Fruit fly (Drosophila melanogaster) whole organism, embryonic: ENCODE results near the gene Lrpprc2.
A peak's percentile ranks its signal among the peaks of the same experiment; 100 is the strongest.

Experiments
- Abd-B ChIP-seq: fragments of 200-800 bp; sonication (Bioruptor generic); optimal IDR thresholded peaks from 2 replicates; lab custom pipeline; 2018; ENCODE audit warnings: missing biosample characterization, mild to moderate bottlenecking, missing genetic modification characterization, moderate library complexity
- Antp ChIP-seq: fragments of 200-800 bp; sonication (Bioruptor generic); optimal IDR thresholded peaks from 3 replicates; lab custom pipeline; 2016; ENCODE audit warnings: missing biosample characterization, missing genetic modification characterization
- Asciz ChIP-seq: fragments of 200-800 bp; sonication (Bioruptor generic); optimal IDR thresholded peaks from 2 replicates; lab custom pipeline; 2017; ENCODE audit warnings: missing biosample characterization, mild to moderate bottlenecking, missing genetic modification characterization, missing genetic modification reagents
- Bteb2 ChIP-seq: fragments of 200-800 bp; sonication (Bioruptor generic); optimal IDR thresholded peaks from 2 replicates; lab custom pipeline; 2016; ENCODE audit warnings: missing biosample characterization, missing genetic modification characterization
- CG10543 ChIP-seq: fragments of 200-800 bp; sonication (Bioruptor generic); optimal IDR thresholded peaks from 3 replicates; lab custom pipeline; 2017; ENCODE audit warnings: missing biosample characterization, mild to moderate bottlenecking, missing genetic modification characterization, moderate library complexity
- CG11456 ChIP-seq: fragments of 200-800 bp; sonication (Bioruptor generic); IDR thresholded peaks from 3 replicates; pipeline ENCODE4 v1.3.6; 2022; ENCODE audit warnings: missing biosample characterization, missing genetic modification characterization
- CG12236 ChIP-seq: fragments of 200-800 bp; sonication (Bioruptor generic); optimal IDR thresholded peaks from 2 replicates; lab custom pipeline; 2016; ENCODE audit warnings: missing biosample characterization, missing genetic modification characterization
- CG1233 ChIP-seq: fragments of 200-800 bp; sonication (Bioruptor generic); optimal IDR thresholded peaks from 4 replicates; lab custom pipeline; 2018; ENCODE audit warnings: missing biosample characterization, mild to moderate bottlenecking, missing genetic modification characterization
- CG17361 ChIP-seq: fragments of 200-800 bp; sonication (Bioruptor generic); IDR thresholded peaks from 3 replicates; pipeline ENCODE4 v1.3.6; 2022; ENCODE audit warnings: missing biosample characterization, missing genetic modification characterization
- CG1792 ChIP-seq: fragments of 200-800 bp; sonication (Bioruptor generic); optimal IDR thresholded peaks from 2 replicates; lab custom pipeline; 2016; ENCODE audit warnings: missing biosample characterization, missing genetic modification characterization
- CG18476 ChIP-seq: fragments of 200-800 bp; sonication (Bioruptor generic); optimal IDR thresholded peaks from 2 replicates; lab custom pipeline; 2016; ENCODE audit warnings: missing biosample characterization, mild to moderate bottlenecking, missing genetic modification characterization
- CG18619 ChIP-seq: fragments of 200-800 bp; sonication (Bioruptor generic); optimal IDR thresholded peaks from 3 replicates; lab custom pipeline; 2017; ENCODE audit warnings: missing biosample characterization, mild to moderate bottlenecking, missing genetic modification characterization
- CG32532 ChIP-seq: fragments of 200-800 bp; sonication (Bioruptor generic); IDR thresholded peaks from 2 replicates; pipeline ENCODE4 v1.3.6; 2022; ENCODE audit warnings: missing biosample characterization, missing genetic modification characterization
- CG34422 ChIP-seq: fragments of 200-800 bp; sonication (Bioruptor generic); IDR thresholded peaks from 3 replicates; pipeline ENCODE4 v1.3.6; 2022; ENCODE audit warnings: missing biosample characterization, missing genetic modification characterization
- CG3838 ChIP-seq: fragments of 200-800 bp; sonication (Bioruptor generic); optimal IDR thresholded peaks from 3 replicates; lab custom pipeline; 2016; ENCODE audit warnings: missing biosample characterization, missing genetic modification characterization
- CG3995 ChIP-seq: fragments of 200-800 bp; sonication (Bioruptor generic); optimal IDR thresholded peaks from 3 replicates; lab custom pipeline; 2016; ENCODE audit warnings: missing biosample characterization, missing genetic modification characterization
- CG4617 ChIP-seq: fragments of 200-800 bp; sonication (Bioruptor generic); optimal IDR thresholded peaks from 3 replicates; lab custom pipeline; 2016; ENCODE audit warnings: missing biosample characterization, missing genetic modification characterization, borderline replicate concordance
- CG6175 ChIP-seq: fragments of 200-800 bp; sonication (Bioruptor generic); IDR thresholded peaks from 3 replicates; pipeline ENCODE4 v1.3.6; 2022; ENCODE audit warnings: missing biosample characterization, missing genetic modification characterization
- CG6254 ChIP-seq: fragments of 200-800 bp; sonication (Bioruptor generic); optimal IDR thresholded peaks from 3 replicates; lab custom pipeline; 2017; ENCODE audit warnings: mild to moderate bottlenecking, missing biosample characterization, missing genetic modification reagents, missing genetic modification characterization
- CG6272 ChIP-seq: fragments of 200-800 bp; sonication (Bioruptor generic); IDR thresholded peaks from 2 replicates; pipeline ENCODE4 v1.3.6; 2022; ENCODE audit warnings: missing biosample characterization, missing genetic modification characterization
- CG6791 ChIP-seq: fragments of 200-800 bp; sonication (Bioruptor generic); IDR thresholded peaks from 3 replicates; pipeline ENCODE4 v1.3.6; 2022; ENCODE audit warnings: missing biosample characterization, missing genetic modification characterization; ENCODE audit not compliant: partially characterized antibody
- CG8359 ChIP-seq: fragments of 200-800 bp; sonication (Bioruptor generic); optimal IDR thresholded peaks from 2 replicates; lab custom pipeline; 2017; ENCODE audit warnings: missing biosample characterization, mild to moderate bottlenecking, missing genetic modification characterization, borderline replicate concordance
- CG9932 ChIP-seq: fragments of 200-800 bp; sonication (Bioruptor generic); IDR thresholded peaks from 2 replicates; pipeline ENCODE4 v1.3.6; 2022; ENCODE audit warnings: missing biosample characterization, missing genetic modification characterization
- Dip3 ChIP-seq: fragments of 200-800 bp; sonication (Bioruptor generic); optimal IDR thresholded peaks from 3 replicates; lab custom pipeline; 2016; ENCODE audit warnings: missing biosample characterization, missing genetic modification characterization
- Dref ChIP-seq: fragments of 200-800 bp; sonication (Bioruptor generic); IDR thresholded peaks from 2 replicates; pipeline ENCODE4 v1.3.6; 2022; ENCODE audit warnings: missing biosample characterization, missing genetic modification characterization
- HHEX ChIP-seq: fragments of 200-800 bp; sonication (Bioruptor generic); optimal IDR thresholded peaks from 3 replicates; lab custom pipeline; 2017; ENCODE audit warnings: missing biosample characterization, mild to moderate bottlenecking, missing genetic modification characterization, missing genetic modification reagents
- HLHmδ ChIP-seq: fragments of 200-800 bp; sonication (Bioruptor generic); optimal IDR thresholded peaks from 2 replicates; lab custom pipeline; 2018; ENCODE audit warnings: missing biosample characterization, mild to moderate bottlenecking, missing genetic modification characterization, moderate library complexity
- Hmx ChIP-seq: fragments of 200-800 bp; sonication (Bioruptor generic); optimal IDR thresholded peaks from 2 replicates; lab custom pipeline; 2016; ENCODE audit warnings: missing biosample characterization, missing genetic modification characterization
- Hr78 ChIP-seq, 2 experiments: fragments of 200-800 bp in 1 of 2; fragments of >200 bp in 1 of 2; sonication (Bioruptor generic) in 1 of 2; optimal IDR thresholded peaks; 2 replicates each; lab custom pipeline; 2017 to 2019; ENCODE audit warnings: missing biosample characterization in 2 of 2, missing genetic modification characterization in 2 of 2, mild to moderate bottlenecking in 1 of 2, moderate library complexity in 1 of 2
- Kr ChIP-seq: fragments of 200-800 bp; sonication (Bioruptor generic); optimal IDR thresholded peaks from 2 replicates; lab custom pipeline; 2017; ENCODE audit warnings: missing biosample characterization, mild to moderate bottlenecking, missing genetic modification characterization
- Ptx1 ChIP-seq: fragments of 200-800 bp; sonication (Bioruptor generic); IDR thresholded peaks from 2 replicates; pipeline ENCODE4 v1.3.6; 2022; ENCODE audit warnings: missing biosample characterization, missing genetic modification characterization
- Spps ChIP-seq: fragments of 200-800 bp; sonication (Bioruptor generic); optimal IDR thresholded peaks from 2 replicates; lab custom pipeline; 2018; ENCODE audit warnings: missing biosample characterization, mild to moderate bottlenecking, missing genetic modification characterization
- Sry-δ ChIP-seq: fragments of 200-800 bp; sonication (Bioruptor generic); optimal IDR thresholded peaks from 2 replicates; lab custom pipeline; 2016; ENCODE audit warnings: missing biosample characterization, missing genetic modification characterization
- TFAM ChIP-seq: fragments of 200-800 bp; sonication (Bioruptor generic); optimal IDR thresholded peaks from 2 replicates; lab custom pipeline; 2017; ENCODE audit warnings: missing biosample characterization, missing genetic modification characterization, inconsistent platforms
- Tbp ChIP-seq: fragments of >200 bp; optimal IDR thresholded peaks from 2 replicates; lab custom pipeline; 2018; ENCODE audit warnings: missing biosample characterization, missing genetic modification characterization
- YL-1 ChIP-seq: fragments of 200-800 bp; sonication (Bioruptor generic); optimal IDR thresholded peaks from 3 replicates; lab custom pipeline; 2017; ENCODE audit warnings: missing biosample characterization, mild to moderate bottlenecking, missing genetic modification characterization
- bbx ChIP-seq: fragments of 200-800 bp; sonication (Bioruptor generic); IDR thresholded peaks from 2 replicates; pipeline ENCODE4 v1.3.6; 2022; ENCODE audit warnings: missing biosample characterization, missing genetic modification characterization; ENCODE audit not compliant: partially characterized antibody
- cato ChIP-seq: fragments of 200-800 bp; sonication (Bioruptor generic); optimal IDR thresholded peaks from 2 replicates; lab custom pipeline; 2016; ENCODE audit warnings: missing biosample characterization, missing genetic modification characterization, borderline replicate concordance
- dimm ChIP-seq: fragments of 200-800 bp; sonication (Bioruptor generic); IDR thresholded peaks from 2 replicates; pipeline ENCODE4 v1.3.6; 2022; ENCODE audit warnings: missing biosample characterization, missing genetic modification characterization
- h ChIP-seq: fragments of >200 bp; optimal IDR thresholded peaks from 2 replicates; lab custom pipeline; 2017
- mirr ChIP-seq: fragments of 200-800 bp; sonication (Bioruptor generic); optimal IDR thresholded peaks from 3 replicates; lab custom pipeline; 2018; ENCODE audit warnings: missing biosample characterization, mild to moderate bottlenecking, missing genetic modification characterization
- org-1 ChIP-seq: fragments of 200-800 bp; sonication (Bioruptor generic); optimal IDR thresholded peaks from 2 replicates; lab custom pipeline; 2017; ENCODE audit warnings: missing biosample characterization, missing genetic modification characterization
- pfk ChIP-seq: fragments of 200-800 bp; sonication (Bioruptor generic); optimal IDR thresholded peaks from 2 replicates; lab custom pipeline; 2018; ENCODE audit warnings: missing biosample characterization, mild to moderate bottlenecking, missing genetic modification characterization, moderate library complexity
- rib ChIP-seq: fragments of 200-800 bp; sonication (Bioruptor generic); IDR thresholded peaks from 2 replicates; pipeline ENCODE4 v1.3.6; 2022; ENCODE audit warnings: missing biosample characterization, missing genetic modification characterization
- stc ChIP-seq: fragments of 200-800 bp; sonication (Bioruptor generic); IDR thresholded peaks from 2 replicates; pipeline ENCODE4 v1.3.6; 2022; ENCODE audit warnings: missing biosample characterization, missing genetic modification characterization
- tna ChIP-seq: fragments of 200-800 bp; sonication (Bioruptor generic); IDR thresholded peaks from 2 replicates; pipeline ENCODE4 v1.3.6; 2022; ENCODE audit warnings: missing biosample characterization, missing genetic modification characterization; ENCODE audit not compliant: partially characterized antibody
- vfl ChIP-seq: fragments of 200-800 bp; sonication (Bioruptor generic); optimal IDR thresholded peaks from 2 replicates; lab custom pipeline; 2016; ENCODE audit warnings: missing biosample characterization, missing genetic modification characterization
- wek ChIP-seq: fragments of 200-800 bp; sonication (Bioruptor generic); optimal IDR thresholded peaks from 3 replicates; lab custom pipeline; 2018; ENCODE audit warnings: missing biosample characterization, mild to moderate bottlenecking, missing genetic modification characterization, moderate library complexity
- z ChIP-seq: fragments of 200-800 bp; sonication (Bioruptor generic); IDR thresholded peaks from 3 replicates; pipeline ENCODE4 v1.3.6; 2022; ENCODE audit warnings: missing biosample characterization, missing genetic modification characterization

Lrpprc2 gene

dm6 chrX:1482840-1483518, 22.6 kb upstream of the Lrpprc2 start, which contains the start of the genes sta and inc (continued):
- TF ChIP-seq wek (GFP tag; lab: Kevin White, UChicago) (peak; percentile 76), Dip3 (GFP tag; lab: Kevin White, UChicago) (peak; percentile 8), TFAM (GFP tag; lab: Kevin White, UChicago) (no peak), CG11456 (GFP tag; lab: Robert Waterston, UW) (peak; percentile 74; the same call in 2 of the 3 replicates), CG6791 (GFP tag; lab: Robert Waterston, UW) (peak; percentile 61; the same call in 2 of the 3 replicates), CG8359 (GFP tag; lab: Kevin White, UChicago) (peak; percentile 10), Kr (GFP tag; lab: Kevin White, UChicago) (no peak), CG3838 (GFP tag; lab: Kevin White, UChicago) (no peak), Hr78 (GFP tag; optimal IDR thresholded peaks at IDR 0.05; lab: Kevin White, UChicago) (no peak), z (0 out of 3 replicates have a peak, but pooled peaks have one; percentile 27), tna (GFP tag; lab: Robert Waterston, UW) (no peak), Dref (peak; percentile 72), Sry-δ (peak; percentile 82), dimm (no peak), Antp (GFP tag; lab: Kevin White, UChicago) (peak; percentile 31), CG32532 (GFP tag; lab: Robert Waterston, UW) (peak; percentile 66), CG34422 (GFP tag; lab: Robert Waterston, UW) (peak; percentile 80; the same call in 2 of the 3 replicates), Ptx1 (no peak), CG3995 (GFP tag; lab: Kevin White, UChicago) (peak; percentile 57), stc (GFP tag; lab: Robert Waterston, UW) (no peak), bbx (no peak), CG10543 (peak; percentile 82), vfl (GFP tag; lab: Kevin White, UChicago) (peak; percentile 42), h (lab: Kevin White, UChicago) (no peak), rib (GFP tag; lab: Robert Waterston, UW) (peak; percentile 79; the same call in 1 of the 2 replicates), Asciz (GFP tag; lab: Kevin White, UChicago) (peak; percentile 65), CG18619 (GFP tag; lab: Kevin White, UChicago) (peak; percentile 73), Tbp (no peak), CG18476 (GFP tag; lab: Kevin White, UChicago) (peak; percentile 5), HLHmδ (GFP tag; lab: Kevin White, UChicago) (peak; percentile 95), CG17361 (GFP tag; lab: Robert Waterston, UW) (peak; percentile 51; the same call in 1 of the 3 replicates), pfk (no peak), CG6175 (GFP tag; lab: Robert Waterston, UW) (0 out of 3 replicates have a peak, but pooled peaks have one; percentile 20), CG4617 (peak; percentile 49), CG12236 (GFP tag; lab: Kevin White, UChicago) (no peak), CG6272 (GFP tag; lab: Robert Waterston, UW) (no peak), Hmx (GFP tag; lab: Kevin White, UChicago) (no peak), YL-1 (GFP tag; lab: Kevin White, UChicago) (peak; percentile 94), org-1 (GFP tag; lab: Kevin White, UChicago) (peak; percentile 59), Abd-B (GFP tag; lab: Kevin White, UChicago) (no peak), CG6254 (GFP tag; lab: Kevin White, UChicago) (peak; percentile 48), CG9932 (GFP tag; lab: Robert Waterston, UW) (peak; percentile 53; the same call in 1 of the 2 replicates), Bteb2 (GFP tag; lab: Kevin White, UChicago) (peak; percentile 68), HHEX (GFP tag; lab: Kevin White, UChicago) (peak; percentile 87), Spps (tag; lab: Kevin White, UChicago) (no peak), cato (no peak), CG1233 (GFP tag; lab: Kevin White, UChicago) (peak; percentile 64), CG1792 (GFP tag; lab: Kevin White, UChicago) (peak; percentile 53), mirr (GFP tag; lab: Kevin White, UChicago) (peak; percentile 81)
